Fruit fly (Drosophila melanogaster): ENCODE measurements around the gene Cpr11B.

DNA sequence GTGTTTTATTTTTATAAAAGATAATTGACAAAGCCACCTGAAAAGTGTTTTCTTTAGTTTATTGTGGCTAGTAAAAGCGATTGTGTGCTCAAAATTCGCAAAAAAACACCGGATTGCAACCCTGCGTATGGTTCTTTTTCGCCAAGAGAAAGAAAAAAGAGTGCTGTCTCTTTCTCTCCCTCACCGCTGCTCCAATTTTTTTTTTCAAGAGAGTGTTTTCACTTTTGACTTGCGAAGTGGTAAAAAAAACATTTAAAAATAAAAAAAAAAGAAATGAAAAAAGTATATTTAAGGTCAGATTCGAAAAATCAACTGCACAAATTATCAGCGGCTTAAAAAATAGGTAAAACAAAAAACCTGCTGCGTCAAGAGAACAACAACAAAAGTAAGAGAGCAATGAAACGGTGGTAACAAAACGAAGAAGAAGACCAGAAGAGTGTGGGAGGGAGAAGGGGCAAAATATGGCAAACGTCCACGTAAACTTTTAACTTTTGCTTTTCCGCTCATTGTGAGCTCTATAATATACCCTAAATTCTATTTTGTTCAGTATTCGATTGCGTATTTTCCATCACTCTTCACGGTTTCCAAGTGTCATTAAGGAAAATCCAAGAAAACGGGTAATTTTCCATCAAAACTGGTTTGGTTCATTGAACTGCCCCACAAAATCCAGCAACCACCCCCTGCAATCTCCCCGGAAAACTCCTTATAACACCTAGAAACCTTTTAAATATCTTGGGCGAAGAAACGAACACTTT is 43.6 kb downstream of the Cpr11B start:
- no peak for TF ChIP-seq CG13204 (GFP tag; optimal IDR thresholded peaks at IDR 0.05)
- no peak for TF ChIP-seq CG8301 (tag; optimal IDR thresholded peaks at IDR 0.05)
- TF ChIP-seq CG32121 (GFP tag; IDR thresholded peaks at IDR 0.05) = 0 out of 2 replicates have a peak, but pooled peaks have one; percentile 22
- TF ChIP-seq CG17806 (tag; optimal IDR thresholded peaks at IDR 0.05) = no peak
- TF ChIP-seq Pif1B (GFP tag; optimal IDR thresholded peaks at IDR 0.05) = peak; percentile 74
- TF ChIP-seq CG10348 (GFP tag; IDR thresholded peaks at IDR 0.05) = no peak
- TF ChIP-seq rn (GFP tag; IDR thresholded peaks at IDR 0.05) = no peak
- TF ChIP-seq EcR (GFP tag; optimal IDR thresholded peaks at IDR 0.05) = peak; percentile 92
- no peak for TF ChIP-seq D1 (tag; optimal IDR thresholded peaks at IDR 0.05)
- TF ChIP-seq CG14655 (GFP tag; optimal IDR thresholded peaks at IDR 0.05) = no peak
- TF ChIP-seq Pif1A (GFP tag; optimal IDR thresholded peaks at IDR 0.05) = no peak
- TF ChIP-seq CG8159 (tag; optimal IDR thresholded peaks at IDR 0.05) = no peak
- TF ChIP-seq gl (tag; optimal IDR thresholded peaks at IDR 0.05) = no peak
- TF ChIP-seq CG9948 (tag; optimal IDR thresholded peaks at IDR 0.05) = peak; percentile 10

All from whole organism, pupa.